Fruit fly (Drosophila melanogaster) whole organism, wandering third instar larva: ENCODE data around the gene CG42764.

Experiments
- Dfd ChIP-seq: fragments of >200 bp; optimal IDR thresholded peaks from 2 replicates; lab custom pipeline; 2017; ENCODE audit warnings: missing biosample characterization, missing genetic modification characterization
- Hr78 ChIP-seq: fragments of >200 bp; optimal IDR thresholded peaks from 2 replicates; lab custom pipeline; 2017; ENCODE audit warnings: missing biosample characterization, missing genetic modification characterization
- Myc ChIP-seq: fragments of >200 bp; optimal IDR thresholded peaks from 2 replicates; lab custom pipeline; 2017
- Rel ChIP-seq, 2 experiments: fragments of 200-800 bp; sonication (Bioruptor generic) in 1 of 2; optimal IDR thresholded peaks; 2 replicates in 1 of 2; 3 replicates in 1 of 2; lab custom pipeline; 2016 to 2019; ENCODE audit warnings: mild to moderate bottlenecking in 2 of 2, missing biosample characterization in 2 of 2, missing genetic modification characterization in 2 of 2, moderate library complexity in 1 of 2
- brk ChIP-seq: fragments of 200-800 bp; sonication (Bioruptor generic); optimal IDR thresholded peaks from 2 replicates; lab custom pipeline; 2016; ENCODE audit warnings: missing biosample characterization, mild to moderate bottlenecking, missing genetic modification characterization
- dsf ChIP-seq: sonication (Bioruptor generic); optimal IDR thresholded peaks from 2 replicates; lab custom pipeline; 2016; ENCODE audit warnings: missing biosample characterization, missing genetic modification characterization, borderline replicate concordance
- foxo ChIP-seq, 2 experiments: fragments of 200-800 bp; sonication (Bioruptor generic); optimal IDR thresholded peaks; 2 replicates in 1 of 2; 3 replicates in 1 of 2; lab custom pipeline; 2016 to 2017; ENCODE audit warnings: missing biosample characterization in 2 of 2, missing genetic modification characterization in 2 of 2
- h ChIP-seq: fragments of 200-800 bp; sonication (Bioruptor generic); optimal IDR thresholded peaks from 3 replicates; lab custom pipeline; 2016; ENCODE audit warnings: missing biosample characterization, mild to moderate bottlenecking, missing genetic modification characterization
- pan ChIP-seq: fragments of >200 bp; optimal IDR thresholded peaks from 2 replicates; lab custom pipeline; 2017
- psq ChIP-seq: fragments of 200-800 bp; sonication (Bioruptor generic); optimal IDR thresholded peaks from 3 replicates; lab custom pipeline; 2017; ENCODE audit warnings: missing biosample characterization, mild to moderate bottlenecking, missing genetic modification characterization, moderate library complexity
- sage ChIP-seq: fragments of 200-800 bp; sonication (Bioruptor generic); optimal IDR thresholded peaks from 2 replicates; lab custom pipeline; 2016; ENCODE audit warnings: missing biosample characterization, mild to moderate bottlenecking, missing genetic modification characterization

dm6 chr3L:20465941-20466340 lies at the start of gene CG42764:
- TF ChIP-seq Rel (GFP tag; optimal IDR thresholded peaks at IDR 0.05; lab: Kevin White, UChicago) = no peak
- TF ChIP-seq Rel (tag; optimal IDR thresholded peaks at IDR 0.05; lab: Kevin White, UChicago) = no peak
- TF ChIP-seq Hr78 = no peak
- no peak for TF ChIP-seq Myc (lab: Kevin White, UChicago)
- no peak for TF ChIP-seq psq (GFP tag; lab: Kevin White, UChicago)
- TF ChIP-seq sage (GFP tag; lab: Kevin White, UChicago) = no peak
- TF ChIP-seq h (GFP tag; lab: Kevin White, UChicago) = no peak
- no peak for TF ChIP-seq pan (lab: Kevin White, UChicago)
- TF ChIP-seq foxo (GFP tag; optimal IDR thresholded peaks at IDR 0.05; lab: Kevin White, UChicago) = no peak
- no peak for TF ChIP-seq Dfd (GFP tag; lab: Kevin White, UChicago)
- no peak for TF ChIP-seq brk (GFP tag; lab: Kevin White, UChicago)
- TF ChIP-seq dsf (GFP tag; lab: Kevin White, UChicago) = no peak
